Fruit fly (Drosophila melanogaster) whole organism, embryonic: ENCODE data around the gene srp.

ENCODE experiments used
- Abd-B ChIP-seq: fragments of 200-800 bp; sonication (Bioruptor generic); optimal IDR thresholded peaks from 2 replicates; lab custom pipeline; 2018; ENCODE audit warnings: missing biosample characterization, mild to moderate bottlenecking, missing genetic modification characterization, moderate library complexity
- Antp ChIP-seq: fragments of 200-800 bp; sonication (Bioruptor generic); optimal IDR thresholded peaks from 3 replicates; lab custom pipeline; 2016; ENCODE audit warnings: missing biosample characterization, missing genetic modification characterization
- B-H1 ChIP-seq: fragments of 200-800 bp; sonication (Bioruptor generic); IDR thresholded peaks from 3 replicates; pipeline ENCODE4 v1.3.6; 2022; ENCODE audit warnings: missing biosample characterization, missing genetic modification characterization
- BEAF-32 ChIP-seq: fragments of 200-800 bp; sonication (Bioruptor generic); optimal IDR thresholded peaks from 3 replicates; lab custom pipeline; 2017; ENCODE audit warnings: missing biosample characterization, missing genetic modification characterization, mild to moderate bottlenecking, moderate library complexity, missing genetic modification reagents
- CG10959 ChIP-seq: fragments of 200-800 bp; sonication (Bioruptor generic); IDR thresholded peaks from 2 replicates; pipeline ENCODE4 v1.3.6; 2022; ENCODE audit warnings: missing biosample characterization, missing genetic modification characterization
- CG12391 ChIP-seq: fragments of 200-800 bp; sonication (Bioruptor generic); optimal IDR thresholded peaks from 3 replicates; lab custom pipeline; 2018; ENCODE audit warnings: missing biosample characterization, mild to moderate bottlenecking, missing genetic modification characterization, moderate library complexity
- CG12769 ChIP-seq: fragments of 200-800 bp; sonication (Bioruptor generic); optimal IDR thresholded peaks from 2 replicates; lab custom pipeline; 2019; ENCODE audit warnings: missing biosample characterization, mild to moderate bottlenecking, missing genetic modification characterization, moderate library complexity
- CG13424 ChIP-seq: fragments of 200-800 bp; sonication (Bioruptor generic); optimal IDR thresholded peaks from 2 replicates; lab custom pipeline; 2019; ENCODE audit warnings: missing biosample characterization, mild to moderate bottlenecking, missing genetic modification characterization, moderate library complexity
- CG15073 ChIP-seq: fragments of 200-800 bp; sonication (Bioruptor generic); optimal IDR thresholded peaks from 2 replicates; lab custom pipeline; 2016; ENCODE audit warnings: missing biosample characterization, missing genetic modification characterization
- CG16815 ChIP-seq: fragments of 200-800 bp; sonication (Bioruptor generic); optimal IDR thresholded peaks from 3 replicates; lab custom pipeline; 2017; ENCODE audit warnings: missing biosample characterization, mild to moderate bottlenecking, missing genetic modification characterization
- CG1792 ChIP-seq: fragments of 200-800 bp; sonication (Bioruptor generic); optimal IDR thresholded peaks from 2 replicates; lab custom pipeline; 2016; ENCODE audit warnings: missing biosample characterization, missing genetic modification characterization
- CG2678 ChIP-seq: fragments of 200-800 bp; sonication (Bioruptor generic); optimal IDR thresholded peaks from 3 replicates; lab custom pipeline; 2019; ENCODE audit warnings: missing biosample characterization, mild to moderate bottlenecking, missing genetic modification characterization, moderate library complexity
- CG2875 ChIP-seq: fragments of 200-800 bp; sonication (Bioruptor generic); optimal IDR thresholded peaks from 2 replicates; lab custom pipeline; 2017; ENCODE audit warnings: missing biosample characterization, mild to moderate bottlenecking, missing genetic modification characterization, missing genetic modification reagents
- CG6689 ChIP-seq: fragments of 200-800 bp; sonication (Bioruptor generic); IDR thresholded peaks from 2 replicates; pipeline ENCODE4 v1.3.6; 2022; ENCODE audit warnings: missing biosample characterization, missing genetic modification characterization
- CG8089 ChIP-seq: fragments of 200-800 bp; sonication (Bioruptor generic); optimal IDR thresholded peaks from 3 replicates; lab custom pipeline; 2016; ENCODE audit warnings: missing biosample characterization, missing genetic modification characterization
- Chrac-16 ChIP-seq: fragments of 200-800 bp; sonication (Bioruptor generic); optimal IDR thresholded peaks from 3 replicates; lab custom pipeline; 2016; ENCODE audit warnings: missing biosample characterization, missing genetic modification characterization
- Dip2 ChIP-seq: fragments of 200-800 bp; sonication (Bioruptor generic); IDR thresholded peaks from 2 replicates; pipeline ENCODE4 v1.3.6; 2022; ENCODE audit warnings: missing biosample characterization, missing genetic modification characterization
- Dref ChIP-seq: fragments of 200-800 bp; sonication (Bioruptor generic); IDR thresholded peaks from 2 replicates; pipeline ENCODE4 v1.3.6; 2022; ENCODE audit warnings: missing biosample characterization, missing genetic modification characterization
- E2f2 ChIP-seq: fragments of 200-800 bp; sonication (Bioruptor generic); IDR thresholded peaks from 2 replicates; pipeline ENCODE4 v1.3.6; 2022; ENCODE audit warnings: missing biosample characterization, missing genetic modification characterization
- ERR ChIP-seq: fragments of 200-800 bp; sonication (Bioruptor generic); optimal IDR thresholded peaks from 2 replicates; lab custom pipeline; 2016; ENCODE audit warnings: missing biosample characterization, missing genetic modification characterization
- Mes4 ChIP-seq: fragments of 200-800 bp; sonication (Bioruptor generic); optimal IDR thresholded peaks from 2 replicates; lab custom pipeline; 2016; ENCODE audit warnings: missing biosample characterization, missing genetic modification characterization
- NC2β ChIP-seq: fragments of 200-800 bp; sonication (Bioruptor generic); optimal IDR thresholded peaks from 2 replicates; lab custom pipeline; 2016; ENCODE audit warnings: missing biosample characterization, missing genetic modification characterization
- NK7.1 ChIP-seq: fragments of 200-800 bp; sonication (Bioruptor generic); optimal IDR thresholded peaks from 3 replicates; lab custom pipeline; 2016; ENCODE audit warnings: missing biosample characterization, missing genetic modification characterization
- Oaz ChIP-seq: fragments of 200-800 bp; sonication (Bioruptor generic); IDR thresholded peaks from 2 replicates; pipeline ENCODE4 v1.3.6; 2022; ENCODE audit warnings: missing biosample characterization, missing genetic modification characterization
- Optix ChIP-seq: fragments of 200-800 bp; sonication (Bioruptor generic); IDR thresholded peaks from 3 replicates; pipeline ENCODE4 v1.3.6; 2022; ENCODE audit warnings: missing biosample characterization, missing genetic modification characterization
- Ravus ChIP-seq: fragments of 200-800 bp; sonication (Bioruptor generic); IDR thresholded peaks from 2 replicates; pipeline ENCODE4 v1.3.6; 2022; ENCODE audit warnings: missing biosample characterization, missing genetic modification characterization
- Six4 ChIP-seq: fragments of 200-800 bp; sonication (Bioruptor generic); optimal IDR thresholded peaks from 2 replicates; lab custom pipeline; 2016; ENCODE audit warnings: missing biosample characterization, missing genetic modification characterization
- Sox100B ChIP-seq: fragments of 200-800 bp; sonication (Bioruptor generic); optimal IDR thresholded peaks from 3 replicates; lab custom pipeline; 2018; ENCODE audit warnings: missing biosample characterization, mild to moderate bottlenecking, missing genetic modification characterization
- Sry-β ChIP-seq: fragments of 200-800 bp; sonication (Bioruptor generic); optimal IDR thresholded peaks from 2 replicates; lab custom pipeline; 2018; ENCODE audit warnings: missing biosample characterization, mild to moderate bottlenecking, missing genetic modification characterization, moderate library complexity
- Sry-δ ChIP-seq: fragments of 200-800 bp; sonication (Bioruptor generic); optimal IDR thresholded peaks from 2 replicates; lab custom pipeline; 2016; ENCODE audit warnings: missing biosample characterization, missing genetic modification characterization
- TFAM ChIP-seq: fragments of 200-800 bp; sonication (Bioruptor generic); optimal IDR thresholded peaks from 2 replicates; lab custom pipeline; 2017; ENCODE audit warnings: missing biosample characterization, missing genetic modification characterization, inconsistent platforms
- Taf1 ChIP-seq: fragments of 200-800 bp; sonication (Bioruptor generic); IDR thresholded peaks from 2 replicates; pipeline ENCODE4 v1.3.6; 2022; ENCODE audit warnings: missing biosample characterization, missing genetic modification characterization
- amos ChIP-seq: fragments of 200-800 bp; sonication (Bioruptor generic); IDR thresholded peaks from 2 replicates; pipeline ENCODE4 v1.3.6; 2022; ENCODE audit warnings: missing biosample characterization, missing genetic modification characterization; ENCODE audit not compliant: partially characterized antibody
- ash1 ChIP-seq: fragments of 200-800 bp; sonication (Bioruptor generic); optimal IDR thresholded peaks from 2 replicates; lab custom pipeline; 2018; ENCODE audit warnings: missing biosample characterization, mild to moderate bottlenecking, missing genetic modification characterization
- az2 ChIP-seq: fragments of 200-800 bp; sonication (Bioruptor generic); optimal IDR thresholded peaks from 3 replicates; lab custom pipeline; 2016; ENCODE audit warnings: missing biosample characterization, missing genetic modification characterization
- cg ChIP-seq: fragments of 200-800 bp; sonication (Bioruptor generic); optimal IDR thresholded peaks from 3 replicates; lab custom pipeline; 2019; ENCODE audit warnings: missing biosample characterization, mild to moderate bottlenecking, missing genetic modification characterization, moderate library complexity
- chn ChIP-seq: fragments of 200-800 bp; sonication (Bioruptor generic); optimal IDR thresholded peaks from 2 replicates; lab custom pipeline; 2016; ENCODE audit warnings: missing biosample characterization, missing genetic modification characterization
- crc ChIP-seq: fragments of 200-800 bp; sonication (Bioruptor generic); optimal IDR thresholded peaks from 2 replicates; lab custom pipeline; 2016; ENCODE audit warnings: missing biosample characterization, missing genetic modification characterization
- emc ChIP-seq: fragments of 200-800 bp; sonication (Bioruptor generic); optimal IDR thresholded peaks from 2 replicates; lab custom pipeline; 2016; ENCODE audit warnings: missing biosample characterization, missing genetic modification characterization
- en ChIP-seq: fragments of 200-800 bp; sonication (Bioruptor generic); optimal IDR thresholded peaks from 2 replicates; lab custom pipeline; 2016; ENCODE audit warnings: missing biosample characterization, missing genetic modification characterization
- fd3F ChIP-seq: fragments of 200-800 bp; sonication (Bioruptor generic); optimal IDR thresholded peaks from 2 replicates; lab custom pipeline; 2018; ENCODE audit warnings: missing biosample characterization, mild to moderate bottlenecking, missing genetic modification characterization, moderate library complexity
- grau ChIP-seq: fragments of 200-800 bp; optimal IDR thresholded peaks from 3 replicates; lab custom pipeline; 2019; ENCODE audit warnings: missing biosample characterization, mild to moderate bottlenecking, missing genetic modification characterization, moderate library complexity
- nom ChIP-seq: fragments of 200-800 bp; sonication (Bioruptor generic); optimal IDR thresholded peaks from 2 replicates; lab custom pipeline; 2017; ENCODE audit warnings: missing biosample characterization, missing genetic modification characterization, mild to moderate bottlenecking, moderate library complexity, missing genetic modification reagents
- pan ChIP-seq, 4 experiments: fragments of >200 bp in 3 of 4; fragments of 200-800 bp in 1 of 4; sonication (Bioruptor generic) in 1 of 4; optimal IDR thresholded peaks in 3 of 4; IDR thresholded peaks in 1 of 4; 2 replicates each; pipeline versions ENCODE4 v1.3.6 to Lab custom; 2017 to 2022; ENCODE audit warnings: missing biosample characterization in 2 of 4, missing genetic modification characterization in 2 of 4, mixed read lengths in 1 of 4
- slbo ChIP-seq: fragments of 200-800 bp; sonication (Bioruptor generic); IDR thresholded peaks from 2 replicates; pipeline ENCODE4 v1.3.6; 2022; ENCODE audit warnings: missing biosample characterization, missing genetic modification characterization
- slou ChIP-seq: fragments of 200-800 bp; sonication (Bioruptor generic); optimal IDR thresholded peaks from 3 replicates; lab custom pipeline; 2016; ENCODE audit warnings: missing biosample characterization, missing genetic modification characterization
- slp2 ChIP-seq: fragments of 200-800 bp; sonication (Bioruptor generic); optimal IDR thresholded peaks from 2 replicates; lab custom pipeline; 2016; ENCODE audit warnings: missing biosample characterization, missing genetic modification characterization
- sob ChIP-seq: fragments of 200-800 bp; sonication (Bioruptor generic); IDR thresholded peaks from 2 replicates; pipeline ENCODE4 v1.3.6; 2022; ENCODE audit warnings: missing biosample characterization, missing genetic modification characterization
- stwl ChIP-seq: fragments of 200-800 bp; sonication (Bioruptor generic); optimal IDR thresholded peaks from 3 replicates; lab custom pipeline; 2018; ENCODE audit warnings: missing biosample characterization, mild to moderate bottlenecking, missing genetic modification characterization, moderate library complexity
- tgo ChIP-seq: fragments of 200-800 bp; sonication (Bioruptor generic); IDR thresholded peaks from 3 replicates; pipeline ENCODE4 v1.3.6; 2022; ENCODE audit warnings: missing biosample characterization, missing genetic modification characterization

The srp gene

DNA sequence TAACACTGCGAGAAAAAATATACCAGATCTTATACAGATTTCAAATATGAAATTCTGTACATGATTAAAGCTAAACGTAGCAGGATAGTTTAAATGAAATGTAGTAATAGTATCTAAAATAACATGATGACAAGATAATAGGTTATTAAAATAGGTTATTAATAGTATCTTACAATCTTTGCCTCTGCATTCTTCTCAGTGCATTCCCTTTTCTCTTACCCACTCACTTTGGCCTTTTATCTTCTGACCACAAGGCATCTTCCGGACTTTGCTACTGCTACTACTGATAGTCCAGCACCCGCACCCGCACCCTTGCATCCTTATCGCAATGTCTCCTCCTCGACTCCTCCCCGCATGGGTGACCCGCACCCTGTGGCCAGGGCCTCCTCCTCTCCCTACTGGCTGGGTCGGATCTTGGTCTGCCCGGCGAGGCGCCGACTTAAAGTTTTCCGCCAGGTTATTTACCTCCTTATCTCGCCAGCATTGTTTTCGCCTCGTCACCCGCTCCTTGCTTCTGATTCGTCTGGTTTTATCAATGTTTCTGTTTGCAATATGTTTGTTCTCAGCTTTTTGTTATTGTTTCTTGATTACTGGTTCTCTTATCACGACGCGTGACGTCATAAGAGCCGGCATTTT, 1.4 kb upstream of the srp start (continued):
- TF ChIP-seq Ravus (GFP tag; lab: Robert Waterston, UW) (no peak), slbo (GFP tag; lab: Robert Waterston, UW) (0 out of 2 replicates have a peak, but pooled peaks have one; percentile 19), slou (GFP tag; lab: Kevin White, UChicago) (no peak), TFAM (GFP tag; lab: Kevin White, UChicago) (no peak), Abd-B (GFP tag; lab: Kevin White, UChicago) (no peak), CG2875 (GFP tag; lab: Kevin White, UChicago) (no peak), grau (tag; lab: Kevin White, UChicago) (peak; percentile 68), Sry-β (GFP tag; lab: Kevin White, UChicago) (no peak), CG2678 (tag; lab: Kevin White, UChicago) (peak; percentile 65), Six4 (no peak), BEAF-32 (no peak), CG8089 (no peak), E2f2 (no peak), en (GFP tag; lab: Kevin White, UChicago) (no peak), tgo (peak; percentile 39; the same call in 2 of the 3 replicates), Sry-δ (no peak), CG12769 (tag; lab: Kevin White, UChicago) (peak; percentile 59), Dip2 (GFP tag; lab: Robert Waterston, UW) (no peak), az2 (GFP tag; lab: Kevin White, UChicago) (peak; percentile 28), cg (no peak), CG1792 (GFP tag; lab: Kevin White, UChicago) (no peak), CG12391 (tag; lab: Kevin White, UChicago) (peak; percentile 69), crc (GFP tag; lab: Kevin White, UChicago) (no peak), Dref (GFP tag; lab: Robert Waterston, UW) (no peak), pan (optimal IDR thresholded peaks at IDR 0.05; lab: Kevin White, UChicago) (no peak), pan (GFP tag; optimal IDR thresholded peaks at IDR 0.05 in 1 of 2, IDR thresholded peaks at IDR 0.05 in 1 of 2) (peak in 1 of 2 experiments; percentile 39), NK7.1 (GFP tag; lab: Kevin White, UChicago) (no peak), Chrac-16 (peak; percentile 39), B-H1 (GFP tag; lab: Robert Waterston, UW) (no peak), slp2 (peak; percentile 7), amos (GFP tag; lab: Robert Waterston, UW) (no peak), NC2β (GFP tag; lab: Kevin White, UChicago) (no peak), CG6689 (no peak; the same call in 1 of the 2 replicates), nom (GFP tag; lab: Kevin White, UChicago) (peak; percentile 94), Optix (GFP tag; lab: Robert Waterston, UW) (no peak), CG15073 (GFP tag; lab: Kevin White, UChicago) (no peak), ash1 (GFP tag; lab: Kevin White, UChicago) (no peak), sob (GFP tag; lab: Robert Waterston, UW) (peak; percentile 37), stwl (tag; lab: Kevin White, UChicago) (no peak), Mes4 (no peak), Taf1 (GFP tag; lab: Robert Waterston, UW) (no peak), Oaz (GFP tag; lab: Robert Waterston, UW) (no peak), ERR (GFP tag; lab: Kevin White, UChicago) (no peak), fd3F (GFP tag; lab: Kevin White, UChicago) (no peak), emc (GFP tag; lab: Kevin White, UChicago) (no peak), CG13424 (tag; lab: Kevin White, UChicago) (peak; percentile 53), CG10959 (GFP tag; lab: Robert Waterston, UW) (0 out of 2 replicates have a peak, but pooled peaks have one; percentile 31), chn (GFP tag; lab: Kevin White, UChicago) (no peak), Antp (GFP tag; lab: Kevin White, UChicago) (no peak), CG16815 (GFP tag; lab: Kevin White, UChicago) (peak; percentile 10), Sox100B (GFP tag; lab: Kevin White, UChicago) (no peak)
